Worm (Caenorhabditis elegans): ENCODE measurements around the gene sdz-38.

sdz-38 gene

ce11 chrII:9948662-9949061 lies 33.0 kb downstream of the sdz-38 start:
- no peak for TF ChIP-seq sem-4 (tag; optimal IDR thresholded peaks at IDR 0.05)

ce11 chrII:9943837-9944236 lies 37.8 kb downstream of the sdz-38 start, which contains the start of gene flad-1:
Gene flad-1 (plus strand): TSS chrII:9944137.
- TF ChIP-seq ama-1 (optimal IDR thresholded peaks at IDR 0.05) (no peak), ztf-11 (tag; optimal IDR thresholded peaks at IDR 0.05) (no peak), zag-1 (tag; optimal IDR thresholded peaks at IDR 0.05) (no peak), ceh-82 (tag; optimal IDR thresholded peaks at IDR 0.05) (no peak), sma-3 (GFP tag; optimal IDR thresholded peaks at IDR 0.05) (no peak), aly-2 (tag; optimal IDR thresholded peaks at IDR 0.05) (no peak), unc-39 (tag; optimal IDR thresholded peaks at IDR 0.05) (no peak), mbf-1 (tag; optimal IDR thresholded peaks at IDR 0.05) (no peak), mab-5 (tag; optimal IDR thresholded peaks at IDR 0.05) (no peak), nhr-237 (tag; optimal IDR thresholded peaks at IDR 0.05) (no peak)

- TF ChIP-seq lsy-2 (tag; optimal IDR thresholded peaks at IDR 0.05) (no peak), gmeb-1 (tag; optimal IDR thresholded peaks at IDR 0.05) (no peak), ceh-16 (tag; optimal IDR thresholded peaks at IDR 0.05) (no peak), peb-1 (tag; optimal IDR thresholded peaks at IDR 0.05) (no peak), nhr-10 (tag; optimal IDR thresholded peaks at IDR 0.05) (no peak), nhr-12 (tag; optimal IDR thresholded peaks at IDR 0.05) (no peak), lin-13 (GFP tag; optimal IDR thresholded peaks at IDR 0.05) (no peak), skn-1 (tag; optimal IDR thresholded peaks at IDR 0.05) (no peak), zag-1 (tag; optimal IDR thresholded peaks at IDR 0.05) (no peak), aly-2 (tag; optimal IDR thresholded peaks at IDR 0.05) (no peak)
Observed at ce11 chrII:9943246-9943645, 38.4 kb downstream of the sdz-38 start.

- no peak for TF ChIP-seq ceh-16 (tag; optimal IDR thresholded peaks at IDR 0.05)
- TF ChIP-seq aly-2 (tag; optimal IDR thresholded peaks at IDR 0.05): no peak
- peak; percentile 60 for TF ChIP-seq zag-1 (tag; optimal IDR thresholded peaks at IDR 0.05)
- no peak for TF ChIP-seq Y55F3AM.14 (GFP tag; optimal IDR thresholded peaks at IDR 0.05)
- TF ChIP-seq lin-11 (tag; optimal IDR thresholded peaks at IDR 0.05): peak; percentile 65
- peak; percentile 63 for TF ChIP-seq mab-5 (tag; optimal IDR thresholded peaks at IDR 0.05)
- TF ChIP-seq nhr-6 (tag; optimal IDR thresholded peaks at IDR 0.05): peak; percentile 82
- TF ChIP-seq mdl-1 (tag; optimal IDR thresholded peaks at IDR 0.05): peak in 1 of 2 experiments; percentile 6
- peak; percentile 56 for TF ChIP-seq skn-1 (tag; optimal IDR thresholded peaks at IDR 0.05)
- no peak for TF ChIP-seq unc-62 (GFP tag; optimal IDR thresholded peaks at IDR 0.05)
- peak; percentile 66 for TF ChIP-seq ztf-4 (tag; optimal IDR thresholded peaks at IDR 0.05)
- TF ChIP-seq nhr-237 (tag; optimal IDR thresholded peaks at IDR 0.05): no peak
- TF ChIP-seq fos-1 (tag; optimal IDR thresholded peaks at IDR 0.05): peak; percentile 77
- no peak for TF ChIP-seq ZK546.5 (tag; optimal IDR thresholded peaks at IDR 0.05)
- peak; percentile 68 for TF ChIP-seq nhr-21 (tag; optimal IDR thresholded peaks at IDR 0.05)
- TF ChIP-seq sma-3 (GFP tag; optimal IDR thresholded peaks at IDR 0.05): peak; percentile 88
- TF ChIP-seq C34F6.9 (tag; optimal IDR thresholded peaks at IDR 0.05): peak; percentile 95
- peak; percentile 77 for TF ChIP-seq nhr-129 (tag; optimal IDR thresholded peaks at IDR 0.05)
- peak; percentile 16 for TF ChIP-seq nhr-11 (tag; optimal IDR thresholded peaks at IDR 0.05)
- peak; percentile 88 for TF ChIP-seq unc-55 (GFP tag; optimal IDR thresholded peaks at IDR 0.05)
- TF ChIP-seq R02D3.7 (tag; optimal IDR thresholded peaks at IDR 0.05): peak; percentile 47
- no peak for TF ChIP-seq peb-1 (tag; optimal IDR thresholded peaks at IDR 0.05)
- TF ChIP-seq nhr-77 (tag; optimal IDR thresholded peaks at IDR 0.05): no peak
- TF ChIP-seq ztf-11 (tag; optimal IDR thresholded peaks at IDR 0.05): no peak
- TF ChIP-seq lin-13 (GFP tag; optimal IDR thresholded peaks at IDR 0.05): peak; percentile 83
- no peak for TF ChIP-seq mbf-1 (tag; optimal IDR thresholded peaks at IDR 0.05)
- peak; percentile 91 for TF ChIP-seq sma-9 (GFP tag; optimal IDR thresholded peaks at IDR 0.05)
- no peak for TF ChIP-seq sma-9 (tag; optimal IDR thresholded peaks at IDR 0.05)
- TF ChIP-seq blmp-1 (tag; optimal IDR thresholded peaks at IDR 0.05; ENCODE audit: insufficient read depth): peak; percentile 18
- no peak for TF ChIP-seq unc-39 (tag; optimal IDR thresholded peaks at IDR 0.05)
- TF ChIP-seq elt-3 (tag; optimal IDR thresholded peaks at IDR 0.05): no peak
- peak; percentile 84 for TF ChIP-seq F13H6.1 (tag; optimal IDR thresholded peaks at IDR 0.05)
- TF ChIP-seq ceh-82 (tag; optimal IDR thresholded peaks at IDR 0.05): no peak
- TF ChIP-seq elt-1 (tag; optimal IDR thresholded peaks at IDR 0.05): no peak
- no peak for TF ChIP-seq ztf-1 (GFP tag; conservative IDR thresholded peaks at IDR 0.05)
- peak; percentile 90 for TF ChIP-seq crh-2 (tag; optimal IDR thresholded peaks at IDR 0.05)
- TF ChIP-seq alr-1 (tag; optimal IDR thresholded peaks at IDR 0.05): no peak
- TF ChIP-seq ama-1 (optimal IDR thresholded peaks at IDR 0.05): peak; percentile 24
- TF ChIP-seq snpc-4 (tag; optimal IDR thresholded peaks at IDR 0.05): peak; percentile 66
- TF ChIP-seq nhr-23 (tag; optimal IDR thresholded peaks at IDR 0.05): no peak
- peak; percentile 74 for TF ChIP-seq sem-4 (tag; optimal IDR thresholded peaks at IDR 0.05)
- TF ChIP-seq nhr-10 (tag; optimal IDR thresholded peaks at IDR 0.05): no peak
- TF ChIP-seq nhr-25 (tag; optimal IDR thresholded peaks at IDR 0.05): peak; percentile 82
- TF ChIP-seq lin-39 (tag; optimal IDR thresholded peaks at IDR 0.05): no peak
Observed at ce11 chrII:9940430-9940829, 41.2 kb downstream of the sdz-38 start, which contains the start of gene ufd-3. Gene ufd-3 (plus strand): TSS chrII:9940753.

All from whole organism, L2 larva.